Fruit fly (Drosophila melanogaster) ovary, adult (tissue): ENCODE results near the gene usp.
A peak's percentile ranks its signal among the peaks of the same experiment; 100 is the strongest.

Source experiments
- CG17801 ChIP-seq: fragments of 200-800 bp; optimal IDR thresholded peaks from 2 replicates; lab custom pipeline; 2019; ENCODE audit warnings: missing biosample characterization, mild to moderate bottlenecking, missing genetic modification characterization, moderate library complexity; ENCODE audit not compliant: partially characterized antibody

The usp gene

DNA sequence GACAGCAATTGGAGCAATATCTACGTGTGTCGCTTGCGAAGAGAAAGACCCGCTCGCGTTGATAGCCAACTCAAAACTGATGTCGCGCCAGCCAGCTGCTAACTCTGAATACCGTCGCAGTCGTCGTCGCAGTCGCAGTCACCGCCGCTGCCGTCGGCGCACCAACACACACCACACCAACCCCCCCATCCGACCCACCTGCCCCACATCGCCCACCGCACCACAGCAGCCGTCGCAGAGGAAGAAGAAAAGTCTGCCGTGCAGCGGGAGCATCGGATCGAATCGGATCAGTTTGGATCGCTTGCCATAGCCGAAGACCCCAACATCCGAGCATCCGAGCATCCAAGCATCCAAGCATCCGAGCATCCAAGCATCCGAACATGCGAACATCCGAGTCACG is 5.7 kb downstream of the usp start:
- TF ChIP-seq CG17801 (GFP tag; lab: Kevin White, UChicago) = no peak

DNA sequence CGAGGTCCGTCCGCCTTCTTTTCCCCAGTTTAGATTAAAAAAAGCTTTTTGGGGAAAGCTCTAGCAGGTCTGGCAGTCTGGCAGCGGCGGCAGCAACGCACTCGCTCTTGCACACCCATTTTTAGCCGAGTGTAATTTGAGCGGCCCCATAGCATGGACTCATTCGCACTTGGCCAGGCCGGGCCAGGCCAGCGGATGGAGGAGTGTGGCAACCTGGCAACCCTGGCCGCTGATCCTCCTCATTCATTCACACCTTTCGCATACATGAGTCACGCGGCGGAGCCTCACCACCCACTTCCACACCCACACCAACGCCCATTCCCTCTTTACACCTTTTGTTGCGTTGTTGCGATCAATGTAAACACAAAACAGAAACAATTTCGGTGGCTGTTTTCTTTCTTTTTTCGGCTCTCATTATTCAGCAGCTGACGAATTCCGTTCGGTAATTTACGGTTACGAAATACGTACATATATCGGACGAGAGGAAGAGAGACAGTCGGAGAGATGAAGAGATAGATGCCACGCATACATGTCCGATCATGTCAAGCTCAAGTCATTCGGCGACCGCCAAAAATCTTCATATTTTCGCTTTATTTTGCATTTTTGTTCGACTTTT is 9.2 kb downstream of the usp start:
- peak; percentile 9 for TF ChIP-seq CG17801 (GFP tag; lab: Kevin White, UChicago)

DNA sequence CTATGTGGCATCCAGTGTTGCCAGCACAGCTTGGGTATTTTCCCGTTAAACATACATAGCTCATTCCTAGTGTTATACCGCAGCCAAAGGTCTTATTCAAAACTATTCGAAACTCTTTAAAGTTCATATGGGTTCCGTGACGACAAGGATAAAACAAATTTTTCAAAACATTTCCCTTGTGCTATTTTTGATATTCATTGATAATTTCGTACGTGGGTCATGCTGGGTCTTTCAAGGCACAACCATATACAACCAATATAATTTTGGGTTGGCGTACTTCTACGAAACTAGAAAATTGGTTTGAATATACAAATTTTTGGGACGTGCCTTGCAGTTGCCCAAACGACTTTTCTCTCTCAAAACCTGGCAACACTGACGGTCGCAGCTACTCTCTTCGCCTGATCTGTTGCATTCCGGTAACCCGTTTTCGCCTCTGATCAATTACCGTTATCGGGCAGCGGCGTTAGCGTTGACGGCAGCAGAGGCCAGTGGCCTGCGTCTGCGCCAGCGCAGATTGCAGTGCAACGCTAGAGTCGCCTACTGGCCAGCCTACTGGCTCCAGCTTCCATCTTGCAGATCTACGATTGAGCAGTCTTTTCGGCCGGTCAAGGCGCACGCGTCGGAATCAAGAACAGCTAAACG is 9.8 kb downstream of the usp start:
- no peak for TF ChIP-seq CG17801 (GFP tag; lab: Kevin White, UChicago)

DNA sequence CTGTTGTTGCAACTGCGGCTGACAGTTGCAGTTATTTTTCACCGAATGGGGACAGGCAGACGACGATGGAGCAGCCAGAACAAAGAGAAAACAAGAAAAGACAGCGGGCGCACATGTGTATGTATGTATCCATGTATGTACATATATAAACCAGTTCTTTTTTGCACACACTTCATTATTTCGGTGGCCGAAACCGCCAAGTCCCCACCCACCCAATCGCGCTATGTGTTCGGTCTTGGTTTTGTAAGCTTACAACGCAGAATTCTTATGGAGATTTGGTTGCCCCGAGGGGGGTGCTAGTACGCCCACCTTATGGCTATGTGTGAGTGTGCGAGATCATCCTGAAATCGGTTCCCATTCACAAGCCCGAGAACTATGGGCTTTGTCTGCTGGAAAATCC is 10.8 kb downstream of the usp start:
- TF ChIP-seq CG17801 (GFP tag; lab: Kevin White, UChicago) = peak; percentile 6

DNA sequence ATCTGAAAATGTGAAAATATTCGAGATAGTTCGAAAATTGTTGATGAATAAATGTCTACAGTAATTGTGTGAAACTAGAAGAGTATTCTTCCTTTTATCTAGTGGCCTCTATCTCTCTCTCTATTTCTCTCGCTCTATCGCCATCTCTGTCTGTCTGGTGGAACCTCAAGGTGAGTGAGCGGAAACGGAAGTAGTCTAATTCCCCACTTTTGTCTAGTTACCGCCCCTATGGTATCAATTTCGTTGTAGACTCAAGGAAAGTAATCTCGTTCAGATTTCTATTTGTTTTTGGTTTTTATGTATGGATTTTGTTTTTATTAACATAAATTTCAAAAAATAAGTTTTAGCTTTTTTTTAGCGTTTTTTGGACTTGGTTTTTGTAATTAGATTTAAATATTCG is 17.3 kb downstream of the usp start:
- no peak for TF ChIP-seq CG17801 (GFP tag; lab: Kevin White, UChicago)

DNA sequence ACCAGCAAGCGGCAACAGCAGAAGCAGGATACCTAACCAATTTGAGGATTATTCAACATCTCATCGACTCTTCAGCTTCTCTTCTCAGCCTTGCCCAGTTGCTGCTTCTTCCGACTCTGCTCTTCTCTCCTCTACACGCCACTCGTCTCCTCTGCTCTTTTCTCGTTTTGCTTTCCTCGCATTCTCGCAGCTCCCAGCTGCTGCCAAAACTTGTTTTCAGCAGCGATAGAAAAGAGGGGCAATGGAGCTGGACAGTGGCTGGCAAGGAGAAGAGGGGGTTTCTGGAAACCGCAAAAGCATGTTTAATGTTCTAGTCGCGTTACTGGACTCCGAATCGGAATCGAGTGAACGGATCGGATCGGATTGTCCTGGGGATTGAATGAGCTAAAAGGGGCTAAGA is 28.7 kb downstream of the usp start:
- no peak for TF ChIP-seq CG17801 (GFP tag; lab: Kevin White, UChicago)

DNA sequence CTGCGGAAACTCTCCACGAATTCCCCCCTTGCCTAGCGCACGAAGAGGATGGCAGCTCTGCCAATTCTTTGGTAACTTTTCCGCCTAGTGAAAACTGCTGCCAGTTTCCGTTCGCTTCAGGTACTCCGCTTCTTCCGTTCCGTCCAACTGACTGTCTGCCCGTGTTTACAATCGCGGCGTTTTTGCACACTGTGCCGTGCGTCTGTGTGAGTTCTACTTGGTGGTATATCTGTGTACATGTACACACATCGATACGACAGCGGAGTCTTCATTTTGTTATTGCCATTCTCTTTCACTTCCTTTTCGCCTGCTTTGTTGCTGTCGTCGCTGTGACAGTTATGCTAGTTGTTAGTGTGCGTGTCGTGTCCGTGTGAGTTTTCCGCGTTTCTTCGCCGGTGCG is 29.3 kb downstream of the usp start:
- TF ChIP-seq CG17801 (GFP tag; lab: Kevin White, UChicago) = peak; percentile 56

DNA sequence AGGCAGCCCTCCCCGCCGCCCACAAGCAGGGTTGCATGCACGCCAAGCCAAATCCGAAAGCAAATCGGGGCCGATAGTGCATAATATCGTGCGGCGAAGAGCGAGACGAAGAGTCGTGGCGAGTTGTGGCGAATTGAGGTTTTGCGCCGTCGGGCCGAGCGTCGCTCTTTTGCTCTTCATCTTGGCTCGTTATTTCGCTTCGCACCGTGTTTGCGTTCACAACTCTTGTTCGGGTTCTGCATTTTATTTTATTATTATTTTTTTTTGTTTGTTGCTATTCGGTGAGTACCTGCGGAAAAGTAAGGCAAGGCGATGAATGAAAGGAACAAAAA is 30.0 kb downstream of the usp start:
- peak; percentile 12 for TF ChIP-seq CG17801 (GFP tag; lab: Kevin White, UChicago)

DNA sequence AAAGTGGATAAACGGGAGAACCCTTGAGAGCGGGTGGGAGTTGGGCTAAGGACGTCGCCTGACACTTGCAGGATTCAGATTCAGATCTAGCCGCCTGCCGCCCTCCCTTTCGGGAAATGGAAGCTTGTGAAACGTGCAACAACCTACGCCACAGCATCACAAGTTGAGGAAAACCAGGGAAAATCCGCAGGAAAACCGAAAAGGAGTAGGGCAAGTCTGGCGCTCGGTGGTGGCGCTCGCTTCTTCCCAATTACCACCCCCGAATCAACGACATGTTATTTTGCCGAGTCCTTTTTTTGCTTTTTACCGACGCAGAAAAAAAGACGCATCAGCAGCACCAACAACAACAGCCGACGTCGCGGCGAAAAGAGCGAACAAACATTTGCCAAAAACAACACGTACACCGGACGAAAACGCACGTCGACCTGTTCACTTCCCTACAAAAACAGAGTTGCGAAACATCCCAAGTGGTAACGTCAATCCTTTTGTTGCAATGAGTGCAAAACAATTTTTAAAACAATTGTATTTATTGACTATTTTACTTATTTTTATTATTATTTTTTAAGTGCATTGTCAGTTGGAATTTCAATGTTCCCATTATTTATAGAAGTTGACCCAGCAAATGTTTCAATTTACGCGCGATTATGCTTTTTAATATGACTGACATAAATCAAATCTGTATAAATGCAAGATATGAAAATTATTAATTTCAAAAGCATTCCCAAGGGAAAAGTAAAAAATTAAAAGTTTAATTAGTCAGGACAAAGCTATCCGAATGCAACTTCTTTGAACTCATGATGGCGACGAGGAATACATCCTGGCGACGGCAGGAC is 30.6 kb downstream of the usp start:
- no peak for TF ChIP-seq CG17801 (GFP tag; lab: Kevin White, UChicago)

DNA sequence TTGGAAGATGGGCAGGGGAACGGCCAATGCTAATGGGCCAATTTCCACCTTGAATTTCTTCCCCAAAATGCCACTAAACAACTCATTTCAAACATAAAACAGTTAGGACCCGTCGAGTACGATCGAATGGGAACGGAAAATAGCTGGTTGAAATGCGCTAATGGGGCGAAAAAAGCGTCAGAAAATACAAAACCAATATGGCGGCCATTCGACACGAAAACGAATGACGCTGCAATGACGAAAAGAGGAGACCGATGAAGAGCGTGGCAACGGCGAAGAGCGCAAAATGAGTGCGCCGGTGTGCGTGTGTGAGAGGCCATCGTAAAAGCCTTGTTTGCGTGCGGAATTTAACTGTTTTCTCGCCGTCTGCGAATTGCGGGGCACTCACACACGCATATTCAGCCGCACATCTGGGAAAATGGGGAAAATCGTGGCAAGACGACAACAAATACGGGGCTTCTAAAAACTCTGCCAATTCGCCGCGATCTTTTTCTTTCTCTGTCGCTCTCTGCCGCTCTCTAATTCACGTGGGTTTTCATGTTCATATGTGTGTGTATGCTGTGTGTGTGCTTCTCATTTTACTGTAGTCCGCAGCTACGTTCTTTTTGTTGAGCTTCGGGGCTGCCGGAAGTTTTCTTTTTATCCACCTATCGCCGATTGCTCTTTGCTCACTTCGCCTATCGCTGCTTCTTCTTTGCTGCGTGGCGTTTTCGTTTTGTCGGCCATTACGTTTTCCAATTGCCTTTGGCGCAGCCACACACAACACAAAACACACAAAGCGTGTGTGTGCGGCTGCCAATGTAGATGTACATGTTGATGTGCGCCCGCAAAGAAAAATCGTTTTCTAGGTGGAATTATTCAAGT is 31.9 kb downstream of the usp start, which contains the start of gene east:
TSS of gene east (plus strand) at position 851 of the 864 bp plus-strand sequence.
- TF ChIP-seq CG17801 (GFP tag; lab: Kevin White, UChicago) = peak; percentile 12

DNA sequence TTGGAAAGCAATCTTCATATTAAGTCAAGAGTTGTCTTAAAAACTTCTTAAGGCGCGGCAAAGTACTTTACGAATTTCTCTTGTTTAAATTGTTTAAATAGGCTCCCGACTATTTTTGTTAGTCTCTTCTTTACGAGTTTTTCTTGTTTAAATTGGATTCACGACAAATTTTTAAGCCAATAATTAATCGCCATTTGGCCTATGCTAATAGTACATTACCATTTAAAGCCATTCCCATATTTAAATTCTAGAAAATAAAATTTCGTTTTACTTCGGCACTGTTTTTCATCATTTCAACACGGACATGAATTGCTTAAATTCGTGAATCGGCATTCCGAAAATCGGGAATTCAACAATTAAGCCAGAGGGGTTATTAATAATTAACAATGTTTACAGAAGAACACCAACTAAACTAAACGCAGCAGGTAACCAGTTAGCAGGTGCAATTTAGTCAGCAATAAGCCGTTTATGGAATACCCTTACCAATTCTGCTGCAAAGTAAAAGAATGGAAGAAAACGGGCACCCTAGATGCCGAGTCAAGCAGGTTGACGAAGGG is 32.6 kb downstream of the usp start:
- TF ChIP-seq CG17801 (GFP tag; lab: Kevin White, UChicago) = peak; percentile 68

DNA sequence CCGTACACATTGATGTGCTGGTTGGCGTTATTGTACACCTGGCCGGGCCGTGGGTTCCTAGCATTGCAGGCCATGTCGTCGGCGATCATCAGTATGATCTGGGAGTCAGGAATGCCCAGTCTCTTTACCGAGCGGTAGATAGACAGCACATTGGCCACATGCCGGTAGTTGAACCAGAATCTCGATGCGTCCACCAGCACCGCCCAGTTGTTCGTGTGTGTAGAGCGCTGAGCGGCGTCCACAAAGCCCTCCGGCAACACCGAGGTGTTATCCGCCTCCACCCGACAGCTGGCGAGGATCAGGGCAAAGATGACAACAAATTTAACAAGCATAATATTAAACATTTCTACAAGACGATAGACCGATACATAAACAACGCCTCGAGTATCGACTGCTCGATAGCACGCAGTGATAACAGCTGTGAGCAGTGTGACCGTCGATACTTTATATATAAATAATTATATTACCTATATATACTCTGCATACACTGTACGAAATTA is 33.1 kb downstream of the usp start, which contains the start of gene PIG-K:
TSS of gene PIG-K (minus strand) at position 412 of the 500 bp plus-strand sequence.
- no peak for TF ChIP-seq CG17801 (GFP tag; lab: Kevin White, UChicago)

DNA sequence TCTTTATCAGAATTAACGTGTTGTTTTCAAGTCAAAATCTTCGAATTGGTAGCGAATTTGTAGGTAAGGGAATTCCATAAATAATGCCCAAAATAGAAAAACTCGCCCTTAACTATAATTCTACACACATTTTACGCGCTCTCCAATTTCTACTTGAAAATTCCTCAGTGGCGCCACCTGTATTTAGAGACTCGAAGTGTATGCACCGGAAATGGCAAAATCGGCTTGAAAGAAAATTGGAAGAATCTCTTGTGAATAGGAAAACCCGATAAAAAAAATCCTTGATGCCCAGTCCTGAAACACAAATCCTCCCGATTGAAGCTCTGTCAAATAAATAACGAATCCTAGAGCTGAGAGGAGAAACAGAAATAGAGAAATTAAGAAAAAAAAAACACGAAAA is 36.3 kb downstream of the usp start:
- peak; percentile 51 for TF ChIP-seq CG17801 (GFP tag; lab: Kevin White, UChicago)

DNA sequence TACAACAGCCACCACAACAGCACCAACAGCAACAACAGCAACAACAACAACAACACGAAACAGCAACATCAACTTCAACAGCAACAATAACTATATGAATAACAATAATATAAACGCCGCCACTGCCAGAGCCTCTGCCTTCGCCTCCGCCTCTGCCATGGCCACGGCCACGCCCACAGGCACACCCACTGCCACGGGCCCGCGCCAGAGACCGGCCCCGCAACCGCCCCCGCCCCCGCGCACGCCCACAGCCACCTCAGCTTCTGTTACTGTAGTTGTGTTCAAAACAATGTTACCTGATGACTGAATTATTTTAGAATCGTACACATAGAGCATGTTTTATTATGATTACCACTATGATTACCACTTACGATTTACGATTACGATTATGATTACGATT is 38.0 kb downstream of the usp start:
- TF ChIP-seq CG17801 (GFP tag; lab: Kevin White, UChicago) = no peak
